Worm (Caenorhabditis elegans) whole organism, L4/young adult: ENCODE results near the gene atp-4.

Source experiments
- W03F9.2 ChIP-seq: fragments of 150-350 bp; optimal IDR thresholded peaks from 2 replicates; lab custom pipeline; 2014; ENCODE audit warnings: missing biosample characterization, missing genetic modification characterization
- dao-5 ChIP-seq: sonication (generic microtip); optimal IDR thresholded peaks from 2 replicates; lab custom pipeline; 2016; ENCODE audit warnings: missing genotype, missing genetic modification characterization, moderate library complexity, missing compliant biosample characterization

DNA sequence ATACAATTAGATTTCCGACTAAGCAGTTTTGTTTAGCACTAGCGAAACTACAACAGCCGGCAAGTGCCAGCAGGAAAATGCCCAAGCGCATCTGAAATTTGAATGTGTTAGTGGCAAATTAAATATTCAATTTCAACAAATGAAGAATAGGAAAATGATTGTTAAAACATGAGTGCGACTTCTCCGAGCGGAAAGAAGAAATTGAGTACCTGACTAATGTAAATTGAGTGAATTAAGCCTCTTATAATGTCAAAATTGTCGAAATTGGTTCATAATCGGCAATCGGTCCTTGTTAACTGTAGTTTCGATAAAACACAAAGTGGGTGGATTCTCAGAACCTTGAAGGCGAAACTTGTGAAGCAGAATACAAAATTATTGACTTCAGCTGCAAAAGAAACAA is 27.1 kb downstream of the atp-4 start, which contains the start of gene gfi-1:
- no peak for TF ChIP-seq W03F9.2 (tag; lab: Kevin White, UChicago)
- TF ChIP-seq dao-5 (tag; lab: Kevin White, UChicago) = no peak
